Worm (Caenorhabditis elegans) whole organism, L2 larva: ENCODE data around the gene sptl-1.
"Not testable (repeated sequence)": the region's sequence is repeated elsewhere in the genome, so short reads cannot be mapped to it uniquely, and the experiment has no call there.

ENCODE experiments used
- aly-2 ChIP-seq: fragments of 150-350 bp; optimal IDR thresholded peaks from 2 replicates; lab custom pipeline; 2014; ENCODE audit warnings: missing biosample characterization, missing genetic modification characterization
- ama-1 ChIP-seq: fragments of 150-350 bp; optimal IDR thresholded peaks from 2 replicates; lab custom pipeline; 2018; ENCODE audit warnings: inconsistent platforms
- mab-5 ChIP-seq: fragments of 150-350 bp; optimal IDR thresholded peaks from 2 replicates; lab custom pipeline; 2014; ENCODE audit warnings: missing biosample characterization, missing genetic modification characterization
- nhr-129 ChIP-seq: fragments of 150-350 bp; optimal IDR thresholded peaks from 2 replicates; lab custom pipeline; 2014; ENCODE audit warnings: missing biosample characterization, missing genetic modification characterization
- nhr-23 ChIP-seq: fragments of 150-350 bp; optimal IDR thresholded peaks from 2 replicates; lab custom pipeline; 2014; ENCODE audit warnings: missing biosample characterization, missing genetic modification reagents, missing genetic modification characterization
- nhr-237 ChIP-seq: fragments of 150-350 bp; optimal IDR thresholded peaks from 2 replicates; lab custom pipeline; 2014; ENCODE audit warnings: missing biosample characterization, missing genetic modification characterization
- nhr-77 ChIP-seq: fragments of 150-350 bp; optimal IDR thresholded peaks from 2 replicates; lab custom pipeline; 2014; ENCODE audit warnings: missing biosample characterization, missing genetic modification characterization
- peb-1 ChIP-seq: fragments of 150-350 bp; optimal IDR thresholded peaks from 2 replicates; lab custom pipeline; 2014; ENCODE audit warnings: missing biosample characterization, missing genetic modification characterization
- unc-62 ChIP-seq: fragments of 150-350 bp; optimal IDR thresholded peaks from 2 replicates; lab custom pipeline; 2014; ENCODE audit warnings: missing biosample characterization, missing genetic modification reagents, missing genetic modification characterization
- ztf-11 ChIP-seq: sonication (generic microtip); optimal IDR thresholded peaks from 2 replicates; lab custom pipeline; 2017; ENCODE audit warnings: missing biosample characterization, missing genetic modification characterization

DNA sequence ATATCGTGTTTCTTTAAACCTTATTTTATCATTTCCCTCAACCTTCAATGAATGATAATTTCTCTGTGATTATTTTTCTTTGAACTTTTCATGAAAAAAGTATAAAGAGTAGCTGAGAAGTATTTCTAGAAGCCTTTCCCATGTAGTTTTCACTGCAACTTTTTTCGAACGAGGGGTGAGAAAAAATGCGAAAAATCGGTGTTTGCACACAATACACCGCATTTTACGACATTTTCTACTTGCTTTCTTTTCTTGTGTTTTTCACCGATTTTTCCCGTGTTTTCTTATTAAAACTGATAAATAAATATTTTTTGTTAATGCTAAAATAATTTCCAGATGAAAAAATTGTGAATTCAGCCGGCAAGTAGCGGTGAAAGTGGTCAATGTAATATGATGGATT, 47.4 kb downstream of the sptl-1 start, which contains the start of gene C50D2.10:
- TF ChIP-seq ztf-11 (tag; lab: Kevin White, UChicago); nhr-129 (tag; lab: Kevin White, UChicago); aly-2 (tag; lab: Kevin White, UChicago); nhr-237 (tag; lab: Kevin White, UChicago); mab-5 (tag; lab: Kevin White, UChicago); nhr-23 (tag; lab: Kevin White, UChicago); unc-62 (GFP tag; lab: Kevin White, UChicago); nhr-77 (tag; lab: Kevin White, UChicago); ama-1 (lab: Kevin White, UChicago); peb-1 (tag; lab: Kevin White, UChicago): not testable (repeated sequence)
